Fruit fly (Drosophila melanogaster) Kc167 (cell line): ENCODE data around the gene CG43783.

Experiments
- Myc ChIP-seq: fragments of >200 bp; optimal IDR thresholded peaks from 2 replicates; lab custom pipeline; 2017; ENCODE audit warnings: missing external identifiers
- h ChIP-seq: fragments of >200 bp; optimal IDR thresholded peaks from 3 replicates; lab custom pipeline; 2018; ENCODE audit warnings: missing external identifiers
- insv ChIP-seq: fragments of >200 bp; optimal IDR thresholded peaks from 3 replicates; lab custom pipeline; 2018; ENCODE audit warnings: missing external identifiers
- psq ChIP-seq: fragments of >200 bp; optimal IDR thresholded peaks from 2 replicates; lab custom pipeline; 2017; ENCODE audit warnings: missing external identifiers
- ttk ChIP-seq: sonication (Bioruptor generic); optimal IDR thresholded peaks from 2 replicates; lab custom pipeline; 2017; ENCODE audit warnings: missing external identifiers

dm6 chr3L:8924417-8924913, 29.6 kb downstream of the CG43783 start:
- TF ChIP-seq psq (lab: Kevin White, UChicago) (no peak), Myc (lab: Kevin White, UChicago) (no peak), ttk (lab: Kevin White, UChicago) (no peak), h (lab: Kevin White, UChicago) (no peak), insv (no peak)
